Worm (Caenorhabditis elegans): ENCODE results near the gene rcat-1.
"Not testable (repeated sequence)": the region's sequence is repeated elsewhere in the genome, so short reads cannot be mapped to it uniquely, and the experiment has no call there.

- not testable (repeated sequence) for TF ChIP-seq snpc-1.1 (tag; optimal IDR thresholded peaks at IDR 0.05; ENCODE audit: insufficient read depth); hrde-1 (tag; optimal IDR thresholded peaks at IDR 0.05; ENCODE audit: borderline replicate concordance); F37B4.10 (GFP tag; IDR thresholded peaks at IDR 0.05); snpc-4 (GFP tag; optimal IDR thresholded peaks at IDR 0.05); snpc-4 (tag; optimal IDR thresholded peaks at IDR 0.05); mxl-1 (tag; optimal IDR thresholded peaks at IDR 0.05); nfyb-1 (GFP tag; IDR thresholded peaks at IDR 0.05); Y53G8AR.9 (GFP tag; conservative IDR thresholded peaks at IDR 0.05); nfya-1 (tag; optimal IDR thresholded peaks at IDR 0.05; ENCODE audit: borderline replicate concordance, insufficient read depth); ama-1 (optimal IDR thresholded peaks at IDR 0.05); ama-1 (GFP tag; optimal IDR thresholded peaks at IDR 0.05); snpc-3.4 (tag; optimal IDR thresholded peaks at IDR 0.05); F33H1.4 (GFP tag; IDR thresholded peaks at IDR 0.05); F22D6.2 (tag; optimal IDR thresholded peaks at IDR 0.05)
Observed at ce11 chrIV:230714-231113, 24.5 kb downstream of the rcat-1 start.
